Fruit fly (Drosophila melanogaster): ENCODE data around the gene CG15628.

The CG15628 gene

dm6 chr2L:4813023-4813339 is 8.6 kb upstream of the CG15628 start (continued):
- TF ChIP-seq CG4360 (GFP tag; IDR thresholded peaks at IDR 0.05) (no peak), CG12391 (tag; optimal IDR thresholded peaks at IDR 0.05) (no peak), vvl (GFP tag; IDR thresholded peaks at IDR 0.05) (peak; percentile 74), wek (GFP tag; optimal IDR thresholded peaks at IDR 0.05) (no peak)

dm6 chr2L:4818056-4818455 is 3.5 kb upstream of the CG15628 start, which contains the start of gene CG3225:
CG3225 (minus strand) TSS chr2L:4818245.
- TF ChIP-seq salm (tag; optimal IDR thresholded peaks at IDR 0.05) (no peak), ssp (GFP tag; IDR thresholded peaks at IDR 0.05) (no peak), CG14050 (GFP tag; IDR thresholded peaks at IDR 0.05) (no peak), ken (GFP tag; IDR thresholded peaks at IDR 0.05) (no peak), CG15514 (GFP tag; optimal IDR thresholded peaks at IDR 0.05) (peak; percentile 52), Dref (GFP tag; IDR thresholded peaks at IDR 0.05) (peak; percentile 66), Bgb (GFP tag; IDR thresholded peaks at IDR 0.05; ENCODE audit: partially characterized antibody) (peak; percentile 48; the same call in 1 of the 2 replicates), chinmo (GFP tag; IDR thresholded peaks at IDR 0.05; ENCODE audit: partially characterized antibody) (peak; percentile 66; the same call in 1 of the 4 replicates), slou (GFP tag; optimal IDR thresholded peaks at IDR 0.05) (no peak), CG13296 (GFP tag; optimal IDR thresholded peaks at IDR 0.05) (no peak), lilli (GFP tag; optimal IDR thresholded peaks at IDR 0.05) (no peak), her (GFP tag; optimal IDR thresholded peaks at IDR 0.05) (no peak), GATAe (GFP tag; conservative IDR thresholded peaks at IDR 0.05) (no peak), fu2 (GFP tag; optimal IDR thresholded peaks at IDR 0.05) (no peak), CG8290 (GFP tag; optimal IDR thresholded peaks at IDR 0.05) (no peak), CG8290 (tag; optimal IDR thresholded peaks at IDR 0.05) (peak in 1 of 2 experiments; percentile 18), Doc3 (GFP tag; IDR thresholded peaks at IDR 0.05; ENCODE audit: partially characterized antibody) (peak; percentile 38; the same call in 1 of the 3 replicates), vnd (GFP tag; IDR thresholded peaks at IDR 0.05; ENCODE audit: partially characterized antibody) (0 out of 3 replicates have a peak, but pooled peaks have one; percentile 42), CG7963 (GFP tag; IDR thresholded peaks at IDR 0.05; ENCODE audit: partially characterized antibody) (0 out of 3 replicates have a peak, but pooled peaks have one; percentile 43), sug (tag; optimal IDR thresholded peaks at IDR 0.05) (peak; percentile 4), gfzf (GFP tag; optimal IDR thresholded peaks at IDR 0.05) (peak; percentile 92), maf-S (GFP tag; optimal IDR thresholded peaks at IDR 0.05) (no peak), knrl (GFP tag; IDR thresholded peaks at IDR 0.05; ENCODE audit: partially characterized antibody) (0 out of 3 replicates have a peak, but pooled peaks have one; percentile 4), CG10267 (tag; optimal IDR thresholded peaks at IDR 0.05) (peak; percentile 58), CG9797 (GFP tag; optimal IDR thresholded peaks at IDR 0.05) (peak; percentile 82), pb (GFP tag; optimal IDR thresholded peaks at IDR 0.05) (no peak), MESR4 (GFP tag; optimal IDR thresholded peaks at IDR 0.05) (peak; percentile 39), sob (GFP tag; IDR thresholded peaks at IDR 0.05) (no peak), sr (GFP tag; IDR thresholded peaks at IDR 0.05) (no peak), ap (GFP tag; IDR thresholded peaks at IDR 0.05) (no peak), CG18476 (GFP tag; optimal IDR thresholded peaks at IDR 0.05) (no peak), BEAF-32 (GFP tag; optimal IDR thresholded peaks at IDR 0.05) (peak; percentile 28), CG11695 (GFP tag; IDR thresholded peaks at IDR 0.05) (no peak), Sry-δ (GFP tag; optimal IDR thresholded peaks at IDR 0.05) (peak; percentile 25), gro (GFP tag; optimal IDR thresholded peaks at IDR 0.05) (peak; percentile 4), CG30403 (GFP tag; optimal IDR thresholded peaks at IDR 0.05) (no peak), CG1603 (tag; optimal IDR thresholded peaks at IDR 0.05) (peak; percentile 73), amos (GFP tag; IDR thresholded peaks at IDR 0.05; ENCODE audit: partially characterized antibody) (no peak; the same call in 1 of the 2 replicates), Dp (GFP tag; optimal IDR thresholded peaks at IDR 0.05) (peak; percentile 95), nerfin-1 (tag; optimal IDR thresholded peaks at IDR 0.05) (peak; percentile 14), stwl (tag; optimal IDR thresholded peaks at IDR 0.05) (peak; percentile 89), CG13287 (GFP tag; IDR thresholded peaks at IDR 0.05; ENCODE audit: partially characterized antibody) (peak; percentile 75), CG17186 (GFP tag; optimal IDR thresholded peaks at IDR 0.05) (peak; percentile 67), trem (tag; optimal IDR thresholded peaks at IDR 0.05) (peak; percentile 70), CG32767 (GFP tag; IDR thresholded peaks at IDR 0.05) (no peak)
